Fruit fly (Drosophila melanogaster) whole organism: Measurements from ENCODE around the gene CG7488.

Source experiments
- CG8478 ChIP-seq: fragments of >200 bp; optimal IDR thresholded peaks from 2 replicates; lab custom pipeline; 2018; ENCODE audit warnings: inconsistent platforms
- Dll ChIP-seq: fragments of >200 bp; optimal IDR thresholded peaks from 2 replicates; lab custom pipeline; 2017
- EcR ChIP-seq, 2 experiments: fragments of >200 bp; optimal IDR thresholded peaks; 2 replicates each; lab custom pipeline; 2017; ENCODE audit warnings: missing biosample characterization in 2 of 2, missing genetic modification characterization in 2 of 2, missing genetic modification reagents in 2 of 2
- pan ChIP-seq: fragments of >200 bp; optimal IDR thresholded peaks from 2 replicates; lab custom pipeline; 2017
- psq ChIP-seq: fragments of >200 bp; optimal IDR thresholded peaks from 2 replicates; lab custom pipeline; 2017
- usp ChIP-seq: fragments of >200 bp; optimal IDR thresholded peaks from 2 replicates; lab custom pipeline; 2017; ENCODE audit warnings: missing biosample characterization, missing genetic modification characterization, mixed read lengths

dm6 chr3R:13012990-13013389 is 17.6 kb downstream of the CG7488 start:
- TF ChIP-seq Dll (lab: Kevin White, UChicago) (no peak), pan (no peak), CG8478 (lab: Kevin White, UChicago) (no peak), EcR (GFP tag; optimal IDR thresholded peaks at IDR 0.05; lab: Kevin White, UChicago) (no peak), usp (GFP tag; lab: Kevin White, UChicago) (no peak), psq (lab: Kevin White, UChicago) (no peak)
